Worm (Caenorhabditis elegans) whole organism, early embryonic: Measurements from ENCODE around the gene W06D12.6.

Experiments used
- B0310.2 ChIP-seq: sonication (generic microtip); optimal IDR thresholded peaks from 2 replicates; lab custom pipeline; 2016; ENCODE audit warnings: mild to moderate bottlenecking, missing genetic modification characterization, missing compliant biosample characterization
- aly-1 ChIP-seq: sonication (generic microtip); optimal IDR thresholded peaks from 2 replicates; lab custom pipeline; 2016; ENCODE audit warnings: missing genetic modification characterization, missing compliant biosample characterization
- ama-1 ChIP-seq: fragments of 150-350 bp; optimal IDR thresholded peaks from 2 replicates; lab custom pipeline; 2014
- ceh-13 ChIP-seq: fragments of 200-800 bp; sonication (Bioruptor generic); optimal IDR thresholded peaks from 2 replicates; lab custom pipeline; 2018; ENCODE audit warnings: mild to moderate bottlenecking, missing genetic modification characterization, missing compliant biosample characterization
- ceh-36 ChIP-seq: sonication (generic microtip); optimal IDR thresholded peaks from 2 replicates; lab custom pipeline; 2016; ENCODE audit warnings: missing genetic modification characterization, inconsistent platforms, missing compliant biosample characterization
- pes-1 ChIP-seq: fragments of 200-800 bp; sonication (Bioruptor generic); IDR thresholded peaks from 2 replicates; pipeline ENCODE4 v1.3.6; 2022; ENCODE audit warnings: missing genetic modification reagents, missing genetic modification characterization, missing compliant biosample characterization
- tbx-11 ChIP-seq: fragments of 200-800 bp; sonication (Bioruptor generic); IDR thresholded peaks from 2 replicates; pipeline ENCODE4 v1.3.6; 2022; ENCODE audit warnings: missing genetic modification characterization, missing compliant biosample characterization

- no peak for TF ChIP-seq B0310.2 (tag; lab: Kevin White, UChicago)
- TF ChIP-seq ceh-36 (tag; lab: Kevin White, UChicago), result no peak
- no peak for TF ChIP-seq pes-1 (GFP tag; lab: Robert Waterston, UW)
- no peak for TF ChIP-seq tbx-11 (GFP tag; lab: Robert Waterston, UW)
- TF ChIP-seq ama-1 (lab: Kevin White, UChicago), result no peak
- no peak for TF ChIP-seq aly-1
- TF ChIP-seq ceh-13 (GFP tag; lab: Kevin White, UChicago), result no peak
Measured at ce11 chrV:17684857-17685256, 21.1 kb upstream of the W06D12.6 start, which contains the start of the genes F59A1.16 and F59A1.6.
